Fruit fly (Drosophila melanogaster) whole organism: ENCODE data around the gene CG17202.

ENCODE experiments used
- CG8478 ChIP-seq: fragments of >200 bp; optimal IDR thresholded peaks from 2 replicates; lab custom pipeline; 2018; ENCODE audit warnings: inconsistent platforms
- pan ChIP-seq: fragments of >200 bp; optimal IDR thresholded peaks from 2 replicates; lab custom pipeline; 2017
- psq ChIP-seq: fragments of >200 bp; optimal IDR thresholded peaks from 2 replicates; lab custom pipeline; 2017

DNA sequence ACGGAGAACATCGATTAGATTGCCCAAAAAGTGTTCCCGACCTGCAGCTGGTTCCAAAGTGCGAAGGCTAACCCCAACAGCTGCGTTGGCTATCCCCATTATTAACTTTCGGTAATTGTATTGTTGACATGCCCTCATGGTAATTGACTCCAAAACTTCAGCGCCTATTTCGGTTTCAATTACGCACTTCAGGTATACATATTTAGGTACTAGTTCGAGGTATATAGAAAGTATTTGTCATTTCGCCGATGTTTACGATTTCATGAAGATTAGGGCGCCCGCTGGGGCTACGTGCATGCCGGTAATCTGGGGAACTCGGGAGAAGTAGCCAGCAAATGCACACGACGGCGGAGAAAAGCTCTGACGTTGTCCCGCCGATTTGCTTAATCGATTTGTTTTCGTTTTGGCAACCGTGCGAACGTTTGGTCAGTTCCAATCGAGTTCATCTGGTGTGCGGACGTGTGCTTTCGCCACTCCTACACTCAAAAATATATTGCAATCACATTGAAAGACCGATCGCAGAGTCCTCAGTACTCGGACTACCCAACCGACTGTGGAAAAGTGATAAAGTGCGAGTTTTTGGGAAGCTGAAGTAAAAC lies 18.5 kb downstream of the CG17202 start:
- TF ChIP-seq CG8478 (lab: Kevin White, UChicago) (no peak), psq (lab: Kevin White, UChicago) (no peak), pan (lab: Kevin White, UChicago) (no peak)
